Worm (Caenorhabditis elegans) whole organism, early embryonic: ENCODE measurements around the gene ZC404.15.

Source experiments
- B0310.2 ChIP-seq: sonication (generic microtip); optimal IDR thresholded peaks from 2 replicates; lab custom pipeline; 2016; ENCODE audit warnings: mild to moderate bottlenecking, missing genetic modification characterization, missing compliant biosample characterization
- F13C5.2 ChIP-seq: sonication (generic microtip); optimal IDR thresholded peaks from 2 replicates; lab custom pipeline; 2017; ENCODE audit warnings: mild to moderate bottlenecking, missing genetic modification characterization, inconsistent platforms, missing compliant biosample characterization
- aly-1 ChIP-seq: sonication (generic microtip); optimal IDR thresholded peaks from 2 replicates; lab custom pipeline; 2016; ENCODE audit warnings: missing genetic modification characterization, missing compliant biosample characterization
- ama-1 ChIP-seq: fragments of 150-350 bp; optimal IDR thresholded peaks from 2 replicates; lab custom pipeline; 2014
- ceh-13 ChIP-seq: fragments of 200-800 bp; sonication (Bioruptor generic); optimal IDR thresholded peaks from 2 replicates; lab custom pipeline; 2018; ENCODE audit warnings: mild to moderate bottlenecking, missing genetic modification characterization, missing compliant biosample characterization
- ceh-36 ChIP-seq: sonication (generic microtip); optimal IDR thresholded peaks from 2 replicates; lab custom pipeline; 2016; ENCODE audit warnings: missing genetic modification characterization, inconsistent platforms, missing compliant biosample characterization
- ets-7 ChIP-seq: sonication (generic microtip); optimal IDR thresholded peaks from 2 replicates; lab custom pipeline; 2016; ENCODE audit warnings: missing genotype, missing genetic modification characterization, missing compliant biosample characterization
- flt-1 ChIP-seq: fragments of 200-800 bp; sonication (Bioruptor generic); IDR thresholded peaks from 2 replicates; pipeline ENCODE4 v1.3.6; 2022; ENCODE audit warnings: missing genetic modification characterization, missing compliant biosample characterization
- hmbx-1 ChIP-seq: sonication (generic microtip); optimal IDR thresholded peaks from 2 replicates; lab custom pipeline; 2016; ENCODE audit warnings: mild to moderate bottlenecking, missing genetic modification characterization, missing compliant biosample characterization
- hmg-4 ChIP-seq: fragments of 200-800 bp; sonication (Bioruptor generic); optimal IDR thresholded peaks from 2 replicates; lab custom pipeline; 2018; ENCODE audit warnings: mild to moderate bottlenecking, missing genetic modification characterization, missing compliant biosample characterization
- hnd-1 ChIP-seq: sonication (generic microtip); optimal IDR thresholded peaks from 2 replicates; lab custom pipeline; 2016; ENCODE audit warnings: missing genetic modification characterization, missing compliant biosample characterization
- pes-1 ChIP-seq: fragments of 200-800 bp; sonication (Bioruptor generic); IDR thresholded peaks from 2 replicates; pipeline ENCODE4 v1.3.6; 2022; ENCODE audit warnings: missing genetic modification reagents, missing genetic modification characterization, missing compliant biosample characterization
- scrt-1 ChIP-seq: fragments of 200-800 bp; sonication (Bioruptor generic); IDR thresholded peaks from 2 replicates; pipeline ENCODE4 v1.3.6; 2022; ENCODE audit warnings: missing genetic modification characterization, missing compliant biosample characterization
- sea-1 ChIP-seq: fragments of 200-800 bp; sonication (Bioruptor generic); conservative IDR thresholded peaks from 2 replicates; pipeline ENCODE4 v1.3.6; 2022; ENCODE audit warnings: missing genetic modification characterization, missing compliant biosample characterization
- tbx-11 ChIP-seq: fragments of 200-800 bp; sonication (Bioruptor generic); IDR thresholded peaks from 2 replicates; pipeline ENCODE4 v1.3.6; 2022; ENCODE audit warnings: missing genetic modification characterization, missing compliant biosample characterization
- tbx-37 ChIP-seq: fragments of 200-800 bp; sonication (Bioruptor generic); conservative IDR thresholded peaks from 2 replicates; pipeline ENCODE4 v1.3.6; 2022; ENCODE audit warnings: missing genetic modification reagents, missing genetic modification characterization, missing compliant biosample characterization
- tra-4 ChIP-seq: sonication (generic microtip); optimal IDR thresholded peaks from 2 replicates; lab custom pipeline; 2017; ENCODE audit warnings: missing genetic modification characterization, missing compliant biosample characterization

ZC404.15 gene

ce11 chrV:6803992-6804391 is 23.7 kb downstream of the ZC404.15 start, which contains the start of gene dmsr-11:
dmsr-11 (minus strand) TSS chrV:6804092.
- no peak for TF ChIP-seq flt-1 (GFP tag; lab: Robert Waterston, UW)
- no peak for TF ChIP-seq ets-7
- TF ChIP-seq F13C5.2 = no peak
- TF ChIP-seq tra-4 = no peak
- TF ChIP-seq pes-1 = no peak
- TF ChIP-seq aly-1 (tag; lab: Kevin White, UChicago) = no peak
- TF ChIP-seq ama-1 (lab: Kevin White, UChicago) = no peak
- TF ChIP-seq tbx-11 (GFP tag; lab: Robert Waterston, UW) = no peak
- no peak for TF ChIP-seq ceh-36 (tag; lab: Kevin White, UChicago)
- no peak for TF ChIP-seq hmbx-1
- no peak for TF ChIP-seq B0310.2 (tag; lab: Kevin White, UChicago)
- TF ChIP-seq hnd-1 = no peak
- TF ChIP-seq scrt-1 (GFP tag; lab: Robert Waterston, UW) = no peak
- no peak for TF ChIP-seq ceh-13

ce11 chrV:6806340-6806739 is 26.1 kb downstream of the ZC404.15 start, which contains the start of gene dmsr-12:
dmsr-12 (minus strand) TSS chrV:6806440.
- TF ChIP-seq hnd-1 = no peak
- TF ChIP-seq hmg-4 = no peak
- no peak for TF ChIP-seq sea-1 (GFP tag; lab: Robert Waterston, UW)
- no peak for TF ChIP-seq pes-1
- no peak for TF ChIP-seq B0310.2 (tag; lab: Kevin White, UChicago)
- TF ChIP-seq tra-4 = no peak
- TF ChIP-seq scrt-1 (GFP tag; lab: Robert Waterston, UW) = no peak
- TF ChIP-seq ceh-36 (tag; lab: Kevin White, UChicago) = no peak
- no peak for TF ChIP-seq aly-1 (tag; lab: Kevin White, UChicago)
- no peak for TF ChIP-seq ets-7
- no peak for TF ChIP-seq tbx-37 (GFP tag; lab: Robert Waterston, UW)
- no peak for TF ChIP-seq F13C5.2
- no peak for TF ChIP-seq hmbx-1
- no peak for TF ChIP-seq ceh-13
- TF ChIP-seq ama-1 (lab: Kevin White, UChicago) = no peak

ce11 chrV:6808962-6809361 is 28.7 kb downstream of the ZC404.15 start, which contains the start of gene dmsr-16:
dmsr-16 (minus strand) TSS chrV:6809062.
- TF ChIP-seq hnd-1 (no peak), tbx-37 (GFP tag; lab: Robert Waterston, UW) (no peak), hmbx-1 (no peak), sea-1 (GFP tag; lab: Robert Waterston, UW) (no peak), B0310.2 (tag; lab: Kevin White, UChicago) (no peak), tra-4 (no peak), pes-1 (no peak), hmg-4 (no peak), F13C5.2 (no peak), flt-1 (GFP tag; lab: Robert Waterston, UW) (no peak), tbx-11 (GFP tag; lab: Robert Waterston, UW) (no peak), ceh-36 (tag; lab: Kevin White, UChicago) (no peak), scrt-1 (GFP tag; lab: Robert Waterston, UW) (no peak), ceh-13 (no peak), ama-1 (lab: Kevin White, UChicago) (no peak), ets-7 (no peak), aly-1 (tag; lab: Kevin White, UChicago) (no peak)

- no peak for TF ChIP-seq scrt-1 (GFP tag; lab: Robert Waterston, UW)
- no peak for TF ChIP-seq hmbx-1
- no peak for TF ChIP-seq tbx-37 (GFP tag; lab: Robert Waterston, UW)
- TF ChIP-seq ceh-36 (tag; lab: Kevin White, UChicago) = no peak
- TF ChIP-seq B0310.2 (tag; lab: Kevin White, UChicago) = no peak
- TF ChIP-seq flt-1 (GFP tag; lab: Robert Waterston, UW) = no peak
- no peak for TF ChIP-seq tbx-11 (GFP tag; lab: Robert Waterston, UW)
Observed at ce11 chrV:6810091-6810490, 29.8 kb downstream of the ZC404.15 start.

ce11 chrV:6811863-6812262 is 31.6 kb downstream of the ZC404.15 start:
- TF ChIP-seq tbx-11 (GFP tag; lab: Robert Waterston, UW) (no peak), pes-1 (no peak), hnd-1 (no peak), hmg-4 (no peak), tra-4 (no peak), sea-1 (GFP tag; lab: Robert Waterston, UW) (no peak), ceh-36 (tag; lab: Kevin White, UChicago) (no peak), aly-1 (tag; lab: Kevin White, UChicago) (no peak), hmbx-1 (no peak), ama-1 (lab: Kevin White, UChicago) (no peak), ceh-13 (no peak), scrt-1 (GFP tag; lab: Robert Waterston, UW) (no peak), flt-1 (GFP tag; lab: Robert Waterston, UW) (no peak), ets-7 (no peak), B0310.2 (tag; lab: Kevin White, UChicago) (no peak), tbx-37 (GFP tag; lab: Robert Waterston, UW) (no peak), F13C5.2 (no peak)

- TF ChIP-seq flt-1 (GFP tag; lab: Robert Waterston, UW) (no peak), ets-7 (no peak), hmbx-1 (no peak), scrt-1 (GFP tag; lab: Robert Waterston, UW) (no peak), ceh-36 (tag; lab: Kevin White, UChicago) (no peak), hnd-1 (no peak), tbx-37 (GFP tag; lab: Robert Waterston, UW) (no peak), tbx-11 (GFP tag; lab: Robert Waterston, UW) (no peak), sea-1 (GFP tag; lab: Robert Waterston, UW) (no peak), ceh-13 (no peak), ama-1 (lab: Kevin White, UChicago) (no peak), tra-4 (no peak), aly-1 (tag; lab: Kevin White, UChicago) (no peak)
Observed at ce11 chrV:6813862-6814261, 33.6 kb downstream of the ZC404.15 start.

ce11 chrV:6817184-6817583 is 36.9 kb downstream of the ZC404.15 start, which contains the start of gene dmsr-14:
dmsr-14 (minus strand) TSS chrV:6817284.
- TF ChIP-seq ama-1 (lab: Kevin White, UChicago) (no peak), flt-1 (GFP tag; lab: Robert Waterston, UW) (no peak), tra-4 (no peak), hmg-4 (no peak), hnd-1 (no peak), scrt-1 (GFP tag; lab: Robert Waterston, UW) (no peak), ets-7 (no peak), sea-1 (GFP tag; lab: Robert Waterston, UW) (no peak), ceh-36 (tag; lab: Kevin White, UChicago) (no peak), tbx-11 (GFP tag; lab: Robert Waterston, UW) (no peak), tbx-37 (GFP tag; lab: Robert Waterston, UW) (no peak), F13C5.2 (no peak), ceh-13 (no peak), pes-1 (no peak), aly-1 (tag; lab: Kevin White, UChicago) (no peak), B0310.2 (tag; lab: Kevin White, UChicago) (no peak)
